Worm (Caenorhabditis elegans): Measurements from ENCODE around the gene nduf-11.

DNA sequence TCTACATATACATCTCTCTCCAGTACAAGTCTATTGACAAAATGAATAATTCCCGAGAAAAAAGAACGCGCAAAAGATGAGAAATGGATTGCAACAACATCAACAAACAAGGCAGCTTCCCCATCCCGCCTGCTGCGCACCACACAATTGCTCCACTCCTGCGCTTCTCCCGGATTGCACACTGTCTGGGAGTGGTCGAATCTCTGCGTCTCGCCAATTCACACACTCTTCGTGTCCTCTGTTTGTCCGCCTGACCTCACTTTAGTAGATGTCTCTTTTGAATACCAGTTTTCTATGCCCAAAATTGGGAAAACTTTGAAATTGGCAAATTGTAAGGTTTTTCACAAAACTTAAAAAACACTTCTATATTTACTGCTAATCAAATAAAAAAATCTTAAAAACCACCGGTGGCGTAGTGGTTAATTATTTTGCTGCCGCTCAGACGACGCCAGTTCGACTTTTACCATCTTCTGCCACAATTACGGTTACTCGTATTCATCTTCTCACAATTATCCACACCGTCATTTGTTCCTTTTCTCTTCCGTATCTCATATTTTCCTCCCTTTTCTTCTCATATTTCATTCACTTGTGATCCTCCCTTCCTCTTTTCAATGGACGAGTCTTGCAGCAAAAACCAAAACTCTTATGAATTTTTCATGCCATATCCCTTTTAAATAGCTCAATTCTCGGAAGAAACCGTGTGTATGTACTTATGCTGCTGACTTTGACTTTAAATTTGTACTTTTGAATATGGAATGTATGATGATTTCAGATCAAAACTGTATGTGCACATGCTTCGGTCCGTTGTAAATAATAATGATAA, 39.6 kb downstream of the nduf-11 start, which contains the start of gene rsf-1:
- TF ChIP-seq ceh-9 (tag; optimal IDR thresholded peaks at IDR 0.05) = no peak
- TF ChIP-seq ztf-11 (tag; optimal IDR thresholded peaks at IDR 0.05) = no peak
- TF ChIP-seq nfya-1 (tag; optimal IDR thresholded peaks at IDR 0.05; ENCODE audit: insufficient read depth) = peak; percentile 55
- no peak for TF ChIP-seq mdl-1 (tag; optimal IDR thresholded peaks at IDR 0.05)
- no peak for TF ChIP-seq ZK546.5 (tag; optimal IDR thresholded peaks at IDR 0.05)
- TF ChIP-seq fos-1 (tag; optimal IDR thresholded peaks at IDR 0.05) = no peak
